Worm (Caenorhabditis elegans): Measurements from ENCODE around the gene gap-2.
"Not testable (repeated sequence)": the region's sequence is repeated elsewhere in the genome, so short reads cannot be mapped to it uniquely, and the experiment has no call there.

gap-2 gene

ce11 chrX:9472170-9472569 lies at the start of gene gap-2:
gap-2 (plus strand) TSS chrX:9472470.
- TF ChIP-seq dao-5 (tag; optimal IDR thresholded peaks at IDR 0.05) (no peak), W03F9.2 (tag; optimal IDR thresholded peaks at IDR 0.05) (no peak)

ce11 chrX:9428059-9428458 lies 44.2 kb upstream of the gap-2 start, which contains the start of gene B0272.4:
B0272.4 (plus strand) TSS chrX:9428431.
- TF ChIP-seq him-1 (tag; optimal IDR thresholded peaks at IDR 0.05) (no peak), W03F9.2 (tag; optimal IDR thresholded peaks at IDR 0.05) (no peak), dao-5 (tag; optimal IDR thresholded peaks at IDR 0.05) (no peak)

ce11 chrX:9431002-9431482 lies 41.2 kb upstream of the gap-2 start, which contains the start of gene B0272.3:
B0272.3 (plus strand) TSS chrX:9431432.
- TF ChIP-seq him-1 (tag; optimal IDR thresholded peaks at IDR 0.05) (no peak), W03F9.2 (tag; optimal IDR thresholded peaks at IDR 0.05) (no peak), dao-5 (tag; optimal IDR thresholded peaks at IDR 0.05) (no peak)

ce11 chrX:9436843-9437312 lies 35.4 kb upstream of the gap-2 start, which contains the start of gene tbb-4:
tbb-4 (minus strand) TSS chrX:9436893.
- TF ChIP-seq W03F9.2 (tag; optimal IDR thresholded peaks at IDR 0.05) (no peak), him-1 (tag; optimal IDR thresholded peaks at IDR 0.05) (no peak), dao-5 (tag; optimal IDR thresholded peaks at IDR 0.05) (no peak)

ce11 chrX:9441512-9441911 lies 30.8 kb upstream of the gap-2 start, which contains the start of gene memb-1:
memb-1 (minus strand) TSS chrX:9441571.
- TF ChIP-seq W03F9.2 (tag; optimal IDR thresholded peaks at IDR 0.05) = peak; percentile 14
- TF ChIP-seq him-1 (tag; optimal IDR thresholded peaks at IDR 0.05) = peak; percentile 64
- TF ChIP-seq dao-5 (tag; optimal IDR thresholded peaks at IDR 0.05) = no peak

ce11 chrX:9443871-9444270 lies 28.4 kb upstream of the gap-2 start:
- no peak for TF ChIP-seq dao-5 (tag; optimal IDR thresholded peaks at IDR 0.05)
- no peak for TF ChIP-seq W03F9.2 (tag; optimal IDR thresholded peaks at IDR 0.05)
- no peak for TF ChIP-seq him-1 (tag; optimal IDR thresholded peaks at IDR 0.05)

ce11 chrX:9446177-9446694 lies 26.0 kb upstream of the gap-2 start, which contains the start of gene ZK899.1:
ZK899.1 (plus strand) TSS chrX:9446644.
- TF ChIP-seq him-1 (tag; optimal IDR thresholded peaks at IDR 0.05) (no peak), W03F9.2 (tag; optimal IDR thresholded peaks at IDR 0.05) (no peak)

ce11 chrX:9449330-9449729 lies 22.9 kb upstream of the gap-2 start, which contains the start of gene ZK899.7:
ZK899.7 (minus strand) TSS chrX:9449430.
- TF ChIP-seq W03F9.2 (tag; optimal IDR thresholded peaks at IDR 0.05) = no peak
- TF ChIP-seq dao-5 (tag; optimal IDR thresholded peaks at IDR 0.05) = no peak
- no peak for TF ChIP-seq him-1 (tag; optimal IDR thresholded peaks at IDR 0.05)

- TF ChIP-seq him-1 (tag; optimal IDR thresholded peaks at IDR 0.05) (no peak), W03F9.2 (tag; optimal IDR thresholded peaks at IDR 0.05) (no peak), dao-5 (tag; optimal IDR thresholded peaks at IDR 0.05) (no peak)
Observed at ce11 chrX:9451944-9452453, 20.3 kb upstream of the gap-2 start, which contains the start of gene ZK899.2. ZK899.2 (minus strand) TSS chrX:9451994.

- TF ChIP-seq W03F9.2 (tag; optimal IDR thresholded peaks at IDR 0.05) = no peak
- no peak for TF ChIP-seq dao-5 (tag; optimal IDR thresholded peaks at IDR 0.05)
- TF ChIP-seq him-1 (tag; optimal IDR thresholded peaks at IDR 0.05) = no peak
Observed at ce11 chrX:9452483-9453198, 19.6 kb upstream of the gap-2 start, which contains the start of gene ZK899.3. ZK899.3 (plus strand) TSS chrX:9453148.

- TF ChIP-seq dao-5 (tag; optimal IDR thresholded peaks at IDR 0.05) = no peak
- TF ChIP-seq W03F9.2 (tag; optimal IDR thresholded peaks at IDR 0.05) = no peak
- no peak for TF ChIP-seq him-1 (tag; optimal IDR thresholded peaks at IDR 0.05)
Observed at ce11 chrX:9456579-9456978, 15.7 kb upstream of the gap-2 start.

- TF ChIP-seq W03F9.2 (tag; optimal IDR thresholded peaks at IDR 0.05) (no peak), dao-5 (tag; optimal IDR thresholded peaks at IDR 0.05) (no peak), him-1 (tag; optimal IDR thresholded peaks at IDR 0.05) (no peak)
Observed at ce11 chrX:9458142-9458541, 14.1 kb upstream of the gap-2 start, which contains the start of gene tba-8. tba-8 (minus strand) TSS chrX:9458348.

- not testable (repeated sequence) for TF ChIP-seq W03F9.2, dao-5, him-1 (tag; optimal IDR thresholded peaks at IDR 0.05)
Observed at ce11 chrX:9460834-9461233, 11.4 kb upstream of the gap-2 start, which contains the start of gene ZK899.5. ZK899.5 (minus strand) TSS chrX:9460934.

ce11 chrX:9463045-9463444 lies 9.2 kb upstream of the gap-2 start, which contains the start of gene ZK899.6:
ZK899.6 (plus strand) TSS chrX:9463345.
- TF ChIP-seq dao-5, W03F9.2, him-1 (tag; optimal IDR thresholded peaks at IDR 0.05): not testable (repeated sequence)

Data from whole organism, L4/young adult.